Worm (Caenorhabditis elegans) whole organism, L2 larva: ENCODE measurements around the gene pigk-1.

ENCODE experiments used
- C34F6.9 ChIP-seq: fragments of 150-350 bp; optimal IDR thresholded peaks from 2 replicates; lab custom pipeline; 2014; ENCODE audit warnings: missing biosample characterization, missing genetic modification characterization
- F13H6.1 ChIP-seq: sonication (generic microtip); optimal IDR thresholded peaks from 2 replicates; lab custom pipeline; 2016; ENCODE audit warnings: missing genetic modification characterization, missing compliant biosample characterization
- R02D3.7 ChIP-seq: fragments of 150-350 bp; optimal IDR thresholded peaks from 2 replicates; lab custom pipeline; 2014; ENCODE audit warnings: missing biosample characterization, missing genetic modification characterization
- Y55F3AM.14 ChIP-seq: fragments of 200-800 bp; sonication (Bioruptor generic); optimal IDR thresholded peaks from 2 replicates; lab custom pipeline; 2018; ENCODE audit warnings: mild to moderate bottlenecking, missing genetic modification characterization, missing compliant biosample characterization
- ZK546.5 ChIP-seq: sonication (generic microtip); optimal IDR thresholded peaks from 2 replicates; lab custom pipeline; 2017; ENCODE audit warnings: missing biosample characterization, missing genetic modification characterization
- alr-1 ChIP-seq: fragments of 150-350 bp; optimal IDR thresholded peaks from 2 replicates; lab custom pipeline; 2014; ENCODE audit warnings: missing biosample characterization, missing genetic modification characterization
- aly-2 ChIP-seq: fragments of 150-350 bp; optimal IDR thresholded peaks from 2 replicates; lab custom pipeline; 2014; ENCODE audit warnings: missing biosample characterization, missing genetic modification characterization
- ama-1 ChIP-seq: fragments of 150-350 bp; optimal IDR thresholded peaks from 2 replicates; lab custom pipeline; 2018; ENCODE audit warnings: inconsistent platforms
- blmp-1 ChIP-seq: sonication (generic microtip); optimal IDR thresholded peaks from 2 replicates; lab custom pipeline; 2017; ENCODE audit warnings: missing genetic modification characterization, mild to moderate bottlenecking, missing compliant biosample characterization, antibody characterized with exemption, moderate library complexity; ENCODE audit not compliant: insufficient read depth
- ceh-16 ChIP-seq: fragments of 150-350 bp; optimal IDR thresholded peaks from 2 replicates; lab custom pipeline; 2014; ENCODE audit warnings: missing biosample characterization, missing genetic modification characterization
- ceh-82 ChIP-seq: fragments of 150-350 bp; optimal IDR thresholded peaks from 2 replicates; lab custom pipeline; 2014; ENCODE audit warnings: missing biosample characterization, missing genetic modification characterization
- crh-2 ChIP-seq: sonication (generic microtip); optimal IDR thresholded peaks from 2 replicates; lab custom pipeline; 2017; ENCODE audit warnings: missing biosample characterization, missing genetic modification characterization
- dmd-4 ChIP-seq: sonication (generic microtip); optimal IDR thresholded peaks from 2 replicates; lab custom pipeline; 2017; ENCODE audit warnings: missing biosample characterization, missing genetic modification characterization
- egl-27 ChIP-seq: sonication (generic microtip); optimal IDR thresholded peaks from 3 replicates; lab custom pipeline; 2017; ENCODE audit warnings: missing biosample characterization, missing genetic modification reagents, missing genetic modification characterization
- elt-1 ChIP-seq: fragments of 150-350 bp; optimal IDR thresholded peaks from 2 replicates; lab custom pipeline; 2014; ENCODE audit warnings: missing biosample characterization, missing genetic modification characterization
- elt-3 ChIP-seq: sonication (generic microtip); optimal IDR thresholded peaks from 2 replicates; lab custom pipeline; 2017; ENCODE audit warnings: missing biosample characterization, missing genetic modification characterization
- fos-1 ChIP-seq: fragments of 150-350 bp; optimal IDR thresholded peaks from 2 replicates; lab custom pipeline; 2014; ENCODE audit warnings: missing biosample characterization, missing genetic modification characterization
- gmeb-1 ChIP-seq: fragments of 150-350 bp; optimal IDR thresholded peaks from 2 replicates; lab custom pipeline; 2014; ENCODE audit warnings: missing biosample characterization, missing genetic modification characterization
- lin-11 ChIP-seq: fragments of 150-350 bp; sonication (generic microtip); optimal IDR thresholded peaks from 2 replicates; lab custom pipeline; 2014; ENCODE audit warnings: missing biosample characterization, missing genetic modification characterization, inconsistent platforms, mixed read lengths
- lin-13 ChIP-seq: fragments of 150-350 bp; optimal IDR thresholded peaks from 2 replicates; lab custom pipeline; 2014; ENCODE audit warnings: missing biosample characterization, missing genetic modification reagents, missing genetic modification characterization
- lin-39 ChIP-seq: fragments of 150-350 bp; optimal IDR thresholded peaks from 2 replicates; lab custom pipeline; 2014; ENCODE audit warnings: missing biosample characterization, missing genetic modification reagents, missing genetic modification characterization
- lsy-2 ChIP-seq, 2 experiments: fragments of 150-350 bp in 1 of 2; sonication (generic microtip) in 1 of 2; optimal IDR thresholded peaks; 2 replicates each; lab custom pipeline; 2014 to 2017; ENCODE audit warnings: missing biosample characterization in 2 of 2, missing genetic modification characterization in 2 of 2
- mab-5 ChIP-seq: fragments of 150-350 bp; optimal IDR thresholded peaks from 2 replicates; lab custom pipeline; 2014; ENCODE audit warnings: missing biosample characterization, missing genetic modification characterization
- mbf-1 ChIP-seq: sonication (generic microtip); optimal IDR thresholded peaks from 2 replicates; lab custom pipeline; 2017; ENCODE audit warnings: missing biosample characterization, missing genetic modification characterization
- mdl-1 ChIP-seq, 2 experiments: fragments of 150-350 bp in 1 of 2; sonication (generic microtip) in 1 of 2; optimal IDR thresholded peaks; 2 replicates each; lab custom pipeline; 2017; ENCODE audit warnings: missing biosample characterization in 2 of 2, missing genetic modification characterization in 2 of 2
- nhr-10 ChIP-seq: sonication (generic microtip); optimal IDR thresholded peaks from 2 replicates; lab custom pipeline; 2017; ENCODE audit warnings: missing biosample characterization, missing genetic modification characterization
- nhr-11 ChIP-seq: fragments of 150-350 bp; optimal IDR thresholded peaks from 2 replicates; lab custom pipeline; 2014; ENCODE audit warnings: missing biosample characterization, missing genetic modification characterization
- nhr-12 ChIP-seq: fragments of 150-350 bp; optimal IDR thresholded peaks from 2 replicates; lab custom pipeline; 2014; ENCODE audit warnings: missing biosample characterization, missing genetic modification characterization
- nhr-129 ChIP-seq: fragments of 150-350 bp; optimal IDR thresholded peaks from 2 replicates; lab custom pipeline; 2014; ENCODE audit warnings: missing biosample characterization, missing genetic modification characterization
- nhr-21 ChIP-seq: fragments of 150-350 bp; optimal IDR thresholded peaks from 2 replicates; lab custom pipeline; 2014; ENCODE audit warnings: missing biosample characterization, missing genetic modification characterization
- nhr-23 ChIP-seq: fragments of 150-350 bp; optimal IDR thresholded peaks from 2 replicates; lab custom pipeline; 2014; ENCODE audit warnings: missing biosample characterization, missing genetic modification reagents, missing genetic modification characterization
- nhr-237 ChIP-seq: fragments of 150-350 bp; optimal IDR thresholded peaks from 2 replicates; lab custom pipeline; 2014; ENCODE audit warnings: missing biosample characterization, missing genetic modification characterization
- nhr-25 ChIP-seq: fragments of 150-350 bp; sonication (generic microtip); optimal IDR thresholded peaks from 3 replicates; lab custom pipeline; 2014; ENCODE audit warnings: missing biosample characterization, missing genetic modification characterization
- nhr-6 ChIP-seq: fragments of 150-350 bp; optimal IDR thresholded peaks from 2 replicates; lab custom pipeline; 2014; ENCODE audit warnings: missing biosample characterization, missing genetic modification characterization
- nhr-77 ChIP-seq: fragments of 150-350 bp; optimal IDR thresholded peaks from 2 replicates; lab custom pipeline; 2014; ENCODE audit warnings: missing biosample characterization, missing genetic modification characterization
- peb-1 ChIP-seq: fragments of 150-350 bp; optimal IDR thresholded peaks from 2 replicates; lab custom pipeline; 2014; ENCODE audit warnings: missing biosample characterization, missing genetic modification characterization
- sem-4 ChIP-seq: fragments of 150-350 bp; optimal IDR thresholded peaks from 2 replicates; lab custom pipeline; 2014; ENCODE audit warnings: missing biosample characterization, missing genetic modification reagents, missing genetic modification characterization
- skn-1 ChIP-seq: sonication (generic microtip); optimal IDR thresholded peaks from 2 replicates; lab custom pipeline; 2017; ENCODE audit warnings: missing biosample characterization, missing genetic modification characterization
- sma-3 ChIP-seq: sonication (generic microtip); optimal IDR thresholded peaks from 2 replicates; lab custom pipeline; 2016; ENCODE audit warnings: missing genetic modification reagents, missing genetic modification characterization, missing compliant biosample characterization
- sma-9 ChIP-seq, 2 experiments: fragments of 150-350 bp in 1 of 2; sonication (generic microtip) in 1 of 2; optimal IDR thresholded peaks; 2 replicates each; lab custom pipeline; 2014 to 2016; ENCODE audit warnings: missing genetic modification characterization in 2 of 2, mild to moderate bottlenecking in 1 of 2, missing biosample characterization in 1 of 2, missing compliant biosample characterization in 1 of 2, missing genetic modification reagents in 1 of 2, moderate library complexity in 1 of 2
- snpc-4 ChIP-seq: fragments of 150-350 bp; optimal IDR thresholded peaks from 2 replicates; lab custom pipeline; 2014; ENCODE audit warnings: missing biosample characterization, missing genetic modification characterization
- unc-39 ChIP-seq: fragments of 150-350 bp; optimal IDR thresholded peaks from 2 replicates; lab custom pipeline; 2014; ENCODE audit warnings: missing biosample characterization, missing genetic modification characterization
- unc-55 ChIP-seq: fragments of 150-350 bp; sonication (generic microtip); optimal IDR thresholded peaks from 3 replicates; lab custom pipeline; 2014; ENCODE audit warnings: missing biosample characterization, missing genetic modification reagents, missing genetic modification characterization
- unc-62 ChIP-seq: fragments of 150-350 bp; optimal IDR thresholded peaks from 2 replicates; lab custom pipeline; 2014; ENCODE audit warnings: missing biosample characterization, missing genetic modification reagents, missing genetic modification characterization
- zag-1 ChIP-seq: fragments of 150-350 bp; optimal IDR thresholded peaks from 2 replicates; lab custom pipeline; 2014; ENCODE audit warnings: missing biosample characterization, missing genetic modification characterization
- ztf-1 ChIP-seq: fragments of 200-800 bp; sonication (Bioruptor generic); conservative IDR thresholded peaks from 2 replicates; pipeline ENCODE4 v1.3.6; 2022; ENCODE audit warnings: missing genetic modification characterization, missing compliant biosample characterization
- ztf-11 ChIP-seq: sonication (generic microtip); optimal IDR thresholded peaks from 2 replicates; lab custom pipeline; 2017; ENCODE audit warnings: missing biosample characterization, missing genetic modification characterization
- ztf-4 ChIP-seq: fragments of 150-350 bp; optimal IDR thresholded peaks from 2 replicates; lab custom pipeline; 2014; ENCODE audit warnings: missing biosample characterization, missing genetic modification characterization

Gene pigk-1

DNA sequence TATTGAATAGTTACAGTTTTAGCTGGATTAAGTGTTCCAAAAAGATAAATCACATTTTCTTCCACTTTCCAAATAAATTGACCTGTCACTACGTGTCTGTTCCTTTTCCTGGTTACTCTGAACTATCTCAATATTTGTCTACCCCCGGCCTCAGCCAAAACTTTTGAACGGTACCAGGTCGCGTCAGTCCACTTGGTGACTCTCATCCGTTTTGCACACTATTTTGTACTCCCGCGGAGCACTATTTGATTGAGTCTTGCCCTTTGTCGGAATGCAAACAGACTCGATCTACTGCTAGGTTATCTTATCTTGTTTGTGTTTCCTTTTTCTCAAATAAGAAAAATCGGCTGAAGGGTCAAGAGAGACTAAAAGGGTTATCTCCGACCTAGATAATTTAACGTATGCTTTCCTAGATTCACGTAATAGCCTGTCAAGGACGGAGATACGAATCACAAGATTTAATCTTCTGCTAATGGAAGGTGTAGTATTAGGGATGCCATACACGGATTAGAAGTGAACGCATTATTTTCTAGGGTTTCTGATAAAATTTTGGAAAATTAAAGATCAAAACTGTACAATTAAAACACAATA is 10.2 kb upstream of the pigk-1 start:
- TF ChIP-seq ceh-16, result peak; percentile 41
- peak; percentile 20 for TF ChIP-seq nhr-21 (tag; lab: Kevin White, UChicago)
- no peak for TF ChIP-seq sem-4 (tag; lab: Kevin White, UChicago)
- no peak for TF ChIP-seq nhr-10
- no peak for TF ChIP-seq lsy-2 (tag; optimal IDR thresholded peaks at IDR 0.05; lab: Kevin White, UChicago)
- no peak for TF ChIP-seq C34F6.9 (tag; lab: Kevin White, UChicago)
- TF ChIP-seq mbf-1 (tag; lab: Kevin White, UChicago), result no peak
- peak; percentile 47 for TF ChIP-seq F13H6.1 (tag; lab: Kevin White, UChicago)
- no peak for TF ChIP-seq nhr-23 (tag; lab: Kevin White, UChicago)
- TF ChIP-seq lin-13 (GFP tag; lab: Kevin White, UChicago), result no peak
- peak; percentile 84 for TF ChIP-seq elt-1 (tag; lab: Kevin White, UChicago)

DNA sequence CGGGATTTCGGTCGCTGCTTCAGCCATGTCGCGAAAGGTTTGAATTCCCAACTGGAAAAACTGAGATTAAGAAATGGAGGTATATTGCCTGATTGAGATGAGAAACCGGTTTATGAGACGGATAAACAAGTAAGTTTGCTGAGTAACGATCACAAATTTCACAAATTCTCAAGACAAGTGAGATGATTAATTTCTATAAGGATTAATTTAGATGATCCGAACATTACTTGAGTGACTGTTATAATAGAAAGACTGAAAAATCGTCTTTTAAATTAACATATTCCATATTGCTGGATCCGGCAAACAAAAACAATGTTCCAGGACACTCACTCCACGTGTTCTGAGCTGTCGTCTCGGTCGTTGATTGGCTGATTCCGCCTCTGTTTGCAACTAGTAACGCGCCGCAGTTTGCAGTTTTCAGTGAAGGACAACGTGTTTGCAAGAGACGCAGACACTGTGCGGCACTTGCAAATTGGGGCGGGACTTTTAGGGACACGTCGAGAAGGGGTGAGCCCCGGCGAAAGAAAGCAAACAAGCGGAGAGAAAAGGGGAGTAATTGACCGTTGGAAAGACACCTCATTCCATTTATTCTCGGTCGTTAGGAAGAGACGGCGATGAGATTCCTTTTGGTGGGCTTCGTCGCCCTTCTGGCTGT is 9.1 kb upstream of the pigk-1 start, which contains the start of the genes imp-2 and enpl-1:
Gene imp-2 (minus strand): TSS at position 51 of the 655 bp plus-strand sequence.
Gene enpl-1 (plus strand): TSS at position 462 of the 655 bp plus-strand sequence.
- TF ChIP-seq lin-13 (GFP tag; lab: Kevin White, UChicago), result peak; percentile 88
- TF ChIP-seq crh-2 (tag; lab: Kevin White, UChicago), result peak; percentile 98
- peak; percentile 10 for TF ChIP-seq blmp-1
- TF ChIP-seq nhr-77 (tag; lab: Kevin White, UChicago), result peak; percentile 62
- TF ChIP-seq nhr-10, result peak; percentile 43
- peak; percentile 89 for TF ChIP-seq sma-3 (GFP tag; lab: Kevin White, UChicago)
- TF ChIP-seq snpc-4 (tag; lab: Kevin White, UChicago), result peak; percentile 34
- TF ChIP-seq zag-1 (tag; lab: Kevin White, UChicago), result peak; percentile 98
- TF ChIP-seq ama-1, result no peak
- TF ChIP-seq nhr-23 (tag; lab: Kevin White, UChicago), result peak; percentile 25
- peak; percentile 86 for TF ChIP-seq fos-1 (tag; lab: Kevin White, UChicago)
- TF ChIP-seq nhr-12 (tag; lab: Kevin White, UChicago), result no peak
- TF ChIP-seq mab-5, result peak; percentile 89
- TF ChIP-seq unc-39, result no peak
- TF ChIP-seq nhr-25, result peak; percentile 78
- peak; percentile 83 for TF ChIP-seq nhr-21 (tag; lab: Kevin White, UChicago)
- TF ChIP-seq nhr-6, result peak; percentile 71
- no peak for TF ChIP-seq nhr-11 (tag; lab: Kevin White, UChicago)
- peak; percentile 21 for TF ChIP-seq nhr-237 (tag; lab: Kevin White, UChicago)
- TF ChIP-seq unc-62 (GFP tag; lab: Kevin White, UChicago), result no peak
- no peak for TF ChIP-seq ztf-11 (tag; lab: Kevin White, UChicago)
- peak; percentile 69 for TF ChIP-seq ztf-4
- peak; percentile 34 for TF ChIP-seq ZK546.5 (tag; lab: Kevin White, UChicago)
- no peak for TF ChIP-seq R02D3.7 (tag; lab: Kevin White, UChicago)
- TF ChIP-seq mdl-1 (tag; optimal IDR thresholded peaks at IDR 0.05; lab: Kevin White, UChicago), result peak; percentile 70 to 97
- peak; percentile 81 for TF ChIP-seq sma-9 (GFP tag; optimal IDR thresholded peaks at IDR 0.05; lab: Kevin White, UChicago)
- no peak for TF ChIP-seq sma-9 (tag; optimal IDR thresholded peaks at IDR 0.05; lab: Kevin White, UChicago)
- no peak for TF ChIP-seq lin-39 (tag; lab: Kevin White, UChicago)
- TF ChIP-seq gmeb-1 (tag; lab: Kevin White, UChicago), result peak; percentile 85
- peak; percentile 92 for TF ChIP-seq unc-55 (GFP tag; lab: Kevin White, UChicago)
- no peak for TF ChIP-seq mbf-1 (tag; lab: Kevin White, UChicago)
- no peak for TF ChIP-seq ceh-82 (tag; lab: Kevin White, UChicago)
- TF ChIP-seq F13H6.1 (tag; lab: Kevin White, UChicago), result peak; percentile 91
- TF ChIP-seq dmd-4 (tag; lab: Kevin White, UChicago), result no peak
- TF ChIP-seq lin-11 (tag; lab: Kevin White, UChicago), result peak; percentile 93
- peak; percentile 90 to 96 for TF ChIP-seq lsy-2 (tag; optimal IDR thresholded peaks at IDR 0.05; lab: Kevin White, UChicago)
- no peak for TF ChIP-seq elt-1 (tag; lab: Kevin White, UChicago)
- TF ChIP-seq aly-2 (tag; lab: Kevin White, UChicago), result no peak
- no peak for TF ChIP-seq skn-1 (tag; lab: Kevin White, UChicago)
- peak; percentile 94 for TF ChIP-seq nhr-129 (tag; lab: Kevin White, UChicago)
- TF ChIP-seq ztf-1 (GFP tag; lab: Robert Waterston, UW), result no peak
- TF ChIP-seq alr-1 (tag; lab: Kevin White, UChicago), result no peak
- peak; percentile 82 for TF ChIP-seq egl-27 (tag; lab: Kevin White, UChicago)
- TF ChIP-seq Y55F3AM.14, result peak; percentile 34
- no peak for TF ChIP-seq peb-1
- TF ChIP-seq ceh-16, result peak; percentile 31
- peak; percentile 89 for TF ChIP-seq C34F6.9 (tag; lab: Kevin White, UChicago)
- TF ChIP-seq elt-3 (tag; lab: Kevin White, UChicago), result no peak
- peak; percentile 74 for TF ChIP-seq sem-4 (tag; lab: Kevin White, UChicago)
